Worm (Caenorhabditis elegans) whole organism, young adult: Measurements from ENCODE around the gene nas-17.

ENCODE experiments used
- B0019.2 ChIP-seq: fragments of 200-800 bp; sonication (Bioruptor generic); conservative IDR thresholded peaks from 2 replicates; pipeline ENCODE4 v1.3.6; 2022; ENCODE audit warnings: missing genetic modification reagents, missing genetic modification characterization, missing compliant biosample characterization
- F22D6.2 ChIP-seq: sonication (generic microtip); optimal IDR thresholded peaks from 2 replicates; lab custom pipeline; 2016; ENCODE audit warnings: mild to moderate bottlenecking, missing genetic modification characterization, missing compliant biosample characterization
- F23B12.7 ChIP-seq: sonication (generic microtip); optimal IDR thresholded peaks from 2 replicates; lab custom pipeline; 2017; ENCODE audit warnings: missing genetic modification characterization, mild to moderate bottlenecking, missing compliant biosample characterization, antibody characterized with exemption, moderate library complexity; ENCODE audit not compliant: insufficient read depth
- F55B11.4 ChIP-seq: sonication (generic microtip); optimal IDR thresholded peaks from 2 replicates; lab custom pipeline; 2016; ENCODE audit warnings: missing compliant biosample characterization, missing genetic modification characterization, borderline replicate concordance; ENCODE audit not compliant: insufficient read depth
- F57C9.4 ChIP-seq: sonication (generic microtip); optimal IDR thresholded peaks from 2 replicates; lab custom pipeline; 2017; ENCODE audit warnings: mild to moderate bottlenecking, missing genetic modification characterization, missing compliant biosample characterization
- K12H6.12 ChIP-seq: fragments of 200-800 bp; sonication (Bioruptor generic); optimal IDR thresholded peaks from 2 replicates; lab custom pipeline; 2018; ENCODE audit warnings: mild to moderate bottlenecking, missing genetic modification characterization, missing compliant biosample characterization
- T07F8.4 ChIP-seq: sonication (generic microtip); optimal IDR thresholded peaks from 2 replicates; lab custom pipeline; 2016; ENCODE audit warnings: mild to moderate bottlenecking, missing genetic modification characterization, moderate library complexity, missing compliant biosample characterization
- Y53G8AR.9 ChIP-seq: fragments of 200-800 bp; sonication (Bioruptor generic); conservative IDR thresholded peaks from 2 replicates; pipeline ENCODE4 v1.3.6; 2022; ENCODE audit warnings: missing genetic modification reagents, missing genetic modification characterization, missing compliant biosample characterization
- Y79H2A.3 ChIP-seq: fragments of 200-800 bp; sonication (Bioruptor generic); conservative IDR thresholded peaks from 2 replicates; pipeline ENCODE4 v1.3.6; 2022; ENCODE audit warnings: missing genetic modification reagents, missing genetic modification characterization, missing compliant biosample characterization
- Y95B8A.8 ChIP-seq: fragments of 200-800 bp; sonication (Bioruptor generic); IDR thresholded peaks from 2 replicates; pipeline ENCODE4 v1.3.6; 2022; ENCODE audit warnings: missing genetic modification reagents, missing genetic modification characterization, missing compliant biosample characterization
- ama-1 ChIP-seq, 3 experiments: fragments of 150-350 bp in 1 of 3; sonication (generic microtip) in 2 of 3; optimal IDR thresholded peaks; 2 replicates each; lab custom pipeline; 2014 to 2018; ENCODE audit warnings: missing biosample characterization in 2 of 3, missing genetic modification characterization in 2 of 3, missing genetic modification reagents in 2 of 3
- bed-1 ChIP-seq: fragments of 200-800 bp; sonication (Bioruptor generic); IDR thresholded peaks from 2 replicates; pipeline ENCODE4 v1.3.6; 2022; ENCODE audit warnings: missing genetic modification reagents, missing genetic modification characterization, missing compliant biosample characterization
- cebp-2 ChIP-seq: fragments of 200-800 bp; sonication (Bioruptor generic); IDR thresholded peaks from 2 replicates; pipeline ENCODE4 v1.3.6; 2022; ENCODE audit warnings: missing genetic modification characterization, missing compliant biosample characterization
- ceh-100 ChIP-seq: fragments of 200-800 bp; sonication (Bioruptor generic); IDR thresholded peaks from 2 replicates; pipeline ENCODE4 v1.3.6; 2022; ENCODE audit warnings: missing genetic modification reagents, missing genetic modification characterization, missing compliant biosample characterization
- ceh-79 ChIP-seq: sonication (generic microtip); optimal IDR thresholded peaks from 2 replicates; lab custom pipeline; 2017; ENCODE audit warnings: mild to moderate bottlenecking, missing genetic modification characterization, missing compliant biosample characterization
- ceh-91 ChIP-seq: fragments of 200-800 bp; sonication (Bioruptor generic); IDR thresholded peaks from 2 replicates; pipeline ENCODE4 v1.3.6; 2022; ENCODE audit warnings: missing genetic modification reagents, missing genetic modification characterization, missing compliant biosample characterization
- dox-1 ChIP-seq: fragments of 200-800 bp; sonication (Bioruptor generic); IDR thresholded peaks from 2 replicates; pipeline ENCODE4 v1.3.6; 2022; ENCODE audit warnings: missing genetic modification reagents, missing genetic modification characterization, missing compliant biosample characterization
- efl-1 ChIP-seq: fragments of 150-350 bp; optimal IDR thresholded peaks from 2 replicates; lab custom pipeline; 2014; ENCODE audit warnings: missing biosample characterization, missing genetic modification reagents, missing genetic modification characterization
- egrh-3 ChIP-seq: fragments of 200-800 bp; sonication (Bioruptor generic); IDR thresholded peaks from 2 replicates; pipeline ENCODE4 v1.3.6; 2022; ENCODE audit warnings: missing genetic modification reagents, missing genetic modification characterization, missing compliant biosample characterization
- hlh-12 ChIP-seq: sonication (generic microtip); optimal IDR thresholded peaks from 2 replicates; lab custom pipeline; 2016; ENCODE audit warnings: missing genetic modification characterization, missing compliant biosample characterization
- hmg-1.2 ChIP-seq: fragments of 200-800 bp; sonication (Bioruptor generic); IDR thresholded peaks from 2 replicates; pipeline ENCODE4 v1.3.6; 2022; ENCODE audit warnings: missing genetic modification reagents, missing genetic modification characterization, missing compliant biosample characterization
- lin-35 ChIP-seq, 3 experiments: fragments of 150-350 bp in 2 of 3; sonication (generic microtip) in 1 of 3; optimal IDR thresholded peaks; 2 replicates each; lab custom pipeline; 2014 to 2018; ENCODE audit warnings: missing biosample characterization in 3 of 3, missing genetic modification characterization in 3 of 3, missing genetic modification reagents in 3 of 3
- lin-54 ChIP-seq: fragments of 200-800 bp; sonication (Bioruptor generic); optimal IDR thresholded peaks from 2 replicates; lab custom pipeline; 2018; ENCODE audit warnings: mild to moderate bottlenecking, missing genetic modification characterization, missing compliant biosample characterization
- lsy-27 ChIP-seq: sonication (generic microtip); optimal IDR thresholded peaks from 2 replicates; lab custom pipeline; 2017; ENCODE audit warnings: missing genetic modification characterization, mild to moderate bottlenecking, missing compliant biosample characterization, antibody characterized with exemption, missing genotype, borderline replicate concordance; ENCODE audit not compliant: insufficient read depth
- madf-10 ChIP-seq: sonication (generic microtip); optimal IDR thresholded peaks from 2 replicates; lab custom pipeline; 2016; ENCODE audit warnings: mild to moderate bottlenecking, missing genetic modification characterization, missing compliant biosample characterization
- nfya-2 ChIP-seq: fragments of 200-800 bp; sonication (Bioruptor generic); IDR thresholded peaks from 2 replicates; pipeline ENCODE4 v1.3.6; 2022; ENCODE audit warnings: missing genetic modification reagents, missing genetic modification characterization, missing compliant biosample characterization
- nfyb-1 ChIP-seq: fragments of 200-800 bp; sonication (Bioruptor generic); IDR thresholded peaks from 2 replicates; pipeline ENCODE4 v1.3.6; 2022; ENCODE audit warnings: missing genetic modification reagents, missing genetic modification characterization, missing compliant biosample characterization
- nhr-80 ChIP-seq: sonication (generic microtip); optimal IDR thresholded peaks from 2 replicates; lab custom pipeline; 2016; ENCODE audit warnings: missing genetic modification characterization, missing compliant biosample characterization
- rcor-1 ChIP-seq: fragments of 200-800 bp; sonication (Bioruptor generic); IDR thresholded peaks from 2 replicates; pipeline ENCODE4 v1.3.6; 2022; ENCODE audit warnings: missing genetic modification reagents, missing genetic modification characterization, missing compliant biosample characterization
- rpc-1 ChIP-seq, 2 experiments: fragments of 150-350 bp in 1 of 2; sonication (generic microtip) in 1 of 2; optimal IDR thresholded peaks; 2 replicates each; lab custom pipeline; 2014 to 2018; ENCODE audit warnings: missing biosample characterization in 1 of 2, missing genetic modification characterization in 1 of 2, missing genetic modification reagents in 1 of 2, missing genotype in 1 of 2
- snpc-4 ChIP-seq, 5 experiments: fragments of 150-350 bp in 1 of 5; sonication (generic microtip) in 4 of 5; optimal IDR thresholded peaks; 2 replicates each; lab custom pipeline; 2014 to 2018; ENCODE audit warnings: missing genetic modification characterization in 5 of 5, missing biosample characterization in 3 of 5, antibody characterized with exemption in 2 of 5, mild to moderate bottlenecking in 2 of 5, missing compliant biosample characterization in 2 of 5, missing genotype in 2 of 5, moderate library complexity in 2 of 5, missing genetic modification reagents in 1 of 5
- somi-1 ChIP-seq: fragments of 200-800 bp; sonication (Bioruptor generic); optimal IDR thresholded peaks from 2 replicates; lab custom pipeline; 2018; ENCODE audit warnings: mild to moderate bottlenecking, missing genetic modification characterization, missing compliant biosample characterization
- tbx-9 ChIP-seq: sonication (generic microtip); optimal IDR thresholded peaks from 2 replicates; lab custom pipeline; 2016; ENCODE audit warnings: borderline replicate concordance, missing genetic modification characterization, inconsistent platforms, missing compliant biosample characterization
- xnd-1 ChIP-seq: sonication (generic microtip); optimal IDR thresholded peaks from 2 replicates; lab custom pipeline; 2016; ENCODE audit warnings: missing genotype, missing genetic modification reagents, missing genetic modification characterization, missing compliant biosample characterization
- zfh-2 ChIP-seq: fragments of 200-800 bp; sonication (Bioruptor generic); conservative IDR thresholded peaks from 2 replicates; pipeline ENCODE4 v1.3.6; 2022; ENCODE audit warnings: missing genetic modification reagents, missing genetic modification characterization, missing compliant biosample characterization
- ztf-3 ChIP-seq: fragments of 200-800 bp; sonication (Bioruptor generic); optimal IDR thresholded peaks from 2 replicates; lab custom pipeline; 2018; ENCODE audit warnings: mild to moderate bottlenecking, missing genetic modification characterization, missing compliant biosample characterization
- ztf-6 ChIP-seq: fragments of 200-800 bp; sonication (Bioruptor generic); IDR thresholded peaks from 2 replicates; pipeline ENCODE4 v1.3.6; 2022; ENCODE audit warnings: missing genetic modification reagents, missing genetic modification characterization, missing compliant biosample characterization

The nas-17 gene

DNA sequence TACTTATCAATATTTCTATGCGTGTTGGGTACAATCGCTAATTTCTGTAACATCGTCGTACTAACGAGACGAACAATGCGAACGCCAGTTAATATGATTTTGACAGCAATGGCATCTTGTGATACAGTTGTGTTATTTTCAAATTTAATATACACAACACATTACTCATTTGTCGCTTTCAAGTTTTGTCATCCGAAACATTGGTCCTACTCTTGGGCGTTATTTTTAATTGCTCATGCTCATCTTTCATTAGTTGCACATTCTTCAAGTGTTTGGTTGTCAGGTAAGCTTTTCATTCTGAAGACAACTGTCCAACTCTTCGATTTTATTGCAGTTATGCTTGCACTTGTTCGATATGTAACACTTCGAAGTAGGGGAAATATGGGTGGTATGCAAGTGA, 40.5 kb downstream of the nas-17 start (continued):
- TF ChIP-seq ama-1 (optimal IDR thresholded peaks at IDR 0.05; lab: Kevin White, UChicago) (no peak), ama-1 (GFP tag; optimal IDR thresholded peaks at IDR 0.05; lab: Kevin White, UChicago) (no peak), Y95B8A.8 (GFP tag; lab: Robert Waterston, UW) (no peak), snpc-4 (GFP tag; optimal IDR thresholded peaks at IDR 0.05; lab: Kevin White, UChicago) (no peak), snpc-4 (tag; optimal IDR thresholded peaks at IDR 0.05; lab: Kevin White, UChicago) (no peak)

DNA sequence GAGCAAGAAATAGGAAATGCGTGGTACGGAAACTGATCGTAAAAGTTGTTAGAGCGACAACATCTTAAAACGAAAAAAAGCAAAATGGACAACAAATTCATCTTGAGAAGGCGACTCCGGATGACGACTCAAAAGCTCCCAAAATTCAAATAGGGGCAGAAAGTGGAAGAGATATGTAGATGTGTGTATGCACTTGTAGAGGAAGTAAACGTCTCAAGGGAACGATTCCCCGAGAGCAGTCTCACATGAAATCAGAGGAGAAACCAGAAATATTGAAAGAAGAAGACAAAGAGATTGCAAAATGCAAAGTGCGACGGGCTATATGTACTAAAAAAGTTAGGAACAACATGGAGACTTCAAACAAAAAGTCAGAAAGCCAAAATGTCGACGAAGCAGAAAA, 44.8 kb downstream of the nas-17 start, which contains the start of gene F57B7.2:
Gene F57B7.2 (minus strand): TSS at position 101 of the 400 bp plus-strand sequence.
- TF ChIP-seq efl-1 (GFP tag; lab: Kevin White, UChicago) = no peak
- TF ChIP-seq, all 124 proteins: peak for 0

DNA sequence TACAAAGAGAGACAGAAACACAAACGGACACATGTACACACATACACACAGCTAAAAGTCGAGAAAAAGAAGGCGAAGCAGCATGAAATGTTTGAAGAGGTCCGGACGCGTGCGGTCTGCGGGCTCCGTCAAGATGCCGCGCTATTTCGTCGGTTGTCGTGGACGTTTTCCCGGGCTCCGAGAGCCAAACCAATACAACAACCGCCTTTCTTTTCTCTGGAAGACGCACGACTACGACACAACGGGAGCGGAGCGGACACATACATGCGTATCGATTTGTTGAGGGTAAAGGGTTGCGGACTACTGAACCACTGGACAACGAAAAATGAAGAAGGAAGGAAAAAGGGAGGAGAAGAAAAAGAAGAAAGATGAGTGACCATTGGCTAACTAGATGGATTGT, 46.7 kb downstream of the nas-17 start:
- TF ChIP-seq lsy-27 (tag; lab: Kevin White, UChicago) (no peak), nfyb-1 (GFP tag; lab: Robert Waterston, UW) (no peak), rcor-1 (GFP tag; lab: Robert Waterston, UW) (no peak), tbx-9 (tag; lab: Kevin White, UChicago) (no peak), cebp-2 (GFP tag; lab: Robert Waterston, UW) (0 out of 2 replicates have a peak, but pooled peaks have one; percentile 37), zfh-2 (GFP tag; lab: Robert Waterston, UW) (peak; percentile 82), rpc-1 (optimal IDR thresholded peaks at IDR 0.05; lab: Kevin White, UChicago) (no peak), rpc-1 (tag; optimal IDR thresholded peaks at IDR 0.05; lab: Kevin White, UChicago) (no peak), ceh-91 (no peak), madf-10 (tag; lab: Kevin White, UChicago) (peak; percentile 33), K12H6.12 (tag; lab: Kevin White, UChicago) (no peak), ceh-79 (tag; lab: Kevin White, UChicago) (no peak)

DNA sequence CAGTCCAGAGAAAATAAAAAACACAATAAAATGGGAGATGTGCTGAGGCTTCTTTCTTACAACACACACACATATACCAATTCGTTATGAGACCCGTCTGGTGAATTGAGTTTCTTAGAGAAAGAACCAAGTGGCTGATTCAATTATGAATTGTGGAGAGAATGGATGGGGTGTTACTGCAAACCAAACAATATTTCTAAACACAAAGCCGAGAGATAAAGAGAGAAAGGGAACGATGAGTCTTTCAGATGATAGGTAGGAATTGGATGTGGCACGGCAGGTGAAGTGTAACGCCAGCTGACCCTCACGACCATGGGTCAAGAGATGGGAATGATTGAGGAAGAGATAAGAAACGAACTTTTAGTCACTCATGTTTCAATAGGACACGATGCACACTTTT, 47.6 kb downstream of the nas-17 start, which contains the start of gene mig-17:
Gene mig-17 (plus strand): TSS at position 389 of the 400 bp plus-strand sequence.
- TF ChIP-seq nfya-2 (GFP tag; lab: Robert Waterston, UW) = no peak
- no peak for TF ChIP-seq ztf-3
- no peak for TF ChIP-seq xnd-1 (tag; lab: Kevin White, UChicago)
- TF ChIP-seq snpc-4 (GFP tag; optimal IDR thresholded peaks at IDR 0.05; lab: Kevin White, UChicago) = no peak
- no peak for TF ChIP-seq snpc-4 (tag; optimal IDR thresholded peaks at IDR 0.05; lab: Kevin White, UChicago)
- TF ChIP-seq hlh-12 = no peak
- no peak for TF ChIP-seq lin-54
- TF ChIP-seq F57C9.4 (tag; lab: Kevin White, UChicago) = no peak
- TF ChIP-seq ceh-79 (tag; lab: Kevin White, UChicago) = no peak
- no peak for TF ChIP-seq tbx-9 (tag; lab: Kevin White, UChicago)
- TF ChIP-seq dox-1 (GFP tag; lab: Robert Waterston, UW) = no peak
- no peak for TF ChIP-seq Y53G8AR.9 (GFP tag; lab: Robert Waterston, UW)
- no peak for TF ChIP-seq F22D6.2 (tag; lab: Kevin White, UChicago)
- TF ChIP-seq bed-1 = no peak

DNA sequence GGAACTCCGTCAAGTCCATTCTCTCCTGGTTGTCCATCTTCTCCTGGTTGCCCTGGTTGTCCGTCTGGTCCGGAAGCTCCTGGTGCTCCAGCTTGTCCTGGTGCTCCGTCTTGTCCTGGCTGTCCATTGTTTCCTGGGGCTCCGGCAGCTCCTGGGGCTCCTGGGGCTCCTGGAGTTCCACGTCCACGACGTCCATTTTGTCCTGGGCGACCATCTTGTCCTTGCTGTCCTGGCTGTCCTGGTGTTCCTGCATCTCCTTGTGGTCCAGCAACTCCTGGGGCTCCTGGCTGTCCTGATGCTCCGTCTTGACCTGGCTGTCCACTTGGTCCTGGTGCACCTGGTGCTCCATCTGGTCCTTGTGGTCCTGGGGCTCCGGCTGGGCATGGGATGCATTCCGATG, 50.7 kb downstream of the nas-17 start:
- TF ChIP-seq T07F8.4 (tag; lab: Kevin White, UChicago) (no peak), zfh-2 (GFP tag; lab: Robert Waterston, UW) (peak; percentile 93), ztf-3 (no peak), B0019.2 (GFP tag; lab: Robert Waterston, UW) (no peak), ztf-6 (GFP tag; lab: Robert Waterston, UW) (no peak), nhr-80 (tag; lab: Kevin White, UChicago) (no peak), egrh-3 (peak; percentile 81), nfya-2 (GFP tag; lab: Robert Waterston, UW) (no peak), lin-35 (GFP tag; optimal IDR thresholded peaks at IDR 0.05; lab: Kevin White, UChicago) (no peak), hmg-1.2 (GFP tag; lab: Robert Waterston, UW) (no peak), cebp-2 (GFP tag; lab: Robert Waterston, UW) (no peak), somi-1 (GFP tag; lab: Kevin White, UChicago) (no peak), bed-1 (no peak), F23B12.7 (tag; lab: Kevin White, UChicago) (no peak), F55B11.4 (no peak), ceh-100 (GFP tag; lab: Robert Waterston, UW) (no peak), Y79H2A.3 (GFP tag; lab: Robert Waterston, UW) (no peak)
